Fruit fly (Drosophila melanogaster) whole organism, embryonic: ENCODE results near the gene GstO2.

ENCODE experiments used
- ATbp ChIP-seq: fragments of 200-800 bp; sonication (Bioruptor generic); optimal IDR thresholded peaks from 2 replicates; lab custom pipeline; 2017; ENCODE audit warnings: missing biosample characterization, mild to moderate bottlenecking, missing genetic modification characterization, missing genetic modification reagents
- B-H2 ChIP-seq: fragments of 200-800 bp; sonication (Bioruptor generic); optimal IDR thresholded peaks from 2 replicates; lab custom pipeline; 2018; ENCODE audit warnings: missing biosample characterization, mild to moderate bottlenecking, missing genetic modification characterization
- BEAF-32 ChIP-seq: fragments of 200-800 bp; sonication (Bioruptor generic); optimal IDR thresholded peaks from 3 replicates; lab custom pipeline; 2017; ENCODE audit warnings: missing biosample characterization, missing genetic modification characterization, mild to moderate bottlenecking, moderate library complexity, missing genetic modification reagents
- BtbVII ChIP-seq: fragments of 200-800 bp; sonication (Bioruptor generic); optimal IDR thresholded peaks from 3 replicates; lab custom pipeline; 2017; ENCODE audit warnings: missing biosample characterization, mild to moderate bottlenecking, missing genetic modification characterization
- CG12391 ChIP-seq: fragments of 200-800 bp; sonication (Bioruptor generic); optimal IDR thresholded peaks from 3 replicates; lab custom pipeline; 2018; ENCODE audit warnings: missing biosample characterization, mild to moderate bottlenecking, missing genetic modification characterization, moderate library complexity
- CG12744 ChIP-seq: fragments of 200-800 bp; sonication (Bioruptor generic); optimal IDR thresholded peaks from 2 replicates; lab custom pipeline; 2016; ENCODE audit warnings: missing biosample characterization, missing genetic modification characterization
- CG12769 ChIP-seq: fragments of 200-800 bp; sonication (Bioruptor generic); optimal IDR thresholded peaks from 2 replicates; lab custom pipeline; 2019; ENCODE audit warnings: missing biosample characterization, mild to moderate bottlenecking, missing genetic modification characterization, moderate library complexity
- CG13123 ChIP-seq: fragments of 200-800 bp; sonication (Bioruptor generic); optimal IDR thresholded peaks from 2 replicates; lab custom pipeline; 2016; ENCODE audit warnings: missing biosample characterization, missing genetic modification characterization
- CG14014 ChIP-seq: fragments of 200-800 bp; sonication (Bioruptor generic); IDR thresholded peaks from 2 replicates; pipeline ENCODE4 v1.3.6; 2022; ENCODE audit warnings: missing biosample characterization, missing genetic modification characterization
- CG15479 ChIP-seq: fragments of 200-800 bp; sonication (Bioruptor generic); optimal IDR thresholded peaks from 3 replicates; lab custom pipeline; 2019; ENCODE audit warnings: missing biosample characterization, mild to moderate bottlenecking, missing genetic modification characterization, moderate library complexity
- CG16815 ChIP-seq: fragments of 200-800 bp; sonication (Bioruptor generic); optimal IDR thresholded peaks from 3 replicates; lab custom pipeline; 2017; ENCODE audit warnings: missing biosample characterization, mild to moderate bottlenecking, missing genetic modification characterization
- CG2678 ChIP-seq: fragments of 200-800 bp; sonication (Bioruptor generic); optimal IDR thresholded peaks from 3 replicates; lab custom pipeline; 2019; ENCODE audit warnings: missing biosample characterization, mild to moderate bottlenecking, missing genetic modification characterization, moderate library complexity
- CG30431 ChIP-seq: fragments of 200-800 bp; sonication (Bioruptor generic); optimal IDR thresholded peaks from 2 replicates; lab custom pipeline; 2017; ENCODE audit warnings: missing biosample characterization, missing genetic modification characterization
- CG31441 ChIP-seq: fragments of 200-800 bp; sonication (Bioruptor generic); IDR thresholded peaks from 2 replicates; pipeline ENCODE4 v1.3.6; 2022; ENCODE audit warnings: missing biosample characterization, missing genetic modification characterization
- CG3163 ChIP-seq: fragments of 200-800 bp; sonication (Bioruptor generic); optimal IDR thresholded peaks from 3 replicates; lab custom pipeline; 2016; ENCODE audit warnings: missing biosample characterization, missing genetic modification characterization
- CG32772 ChIP-seq: fragments of 200-800 bp; sonication (Bioruptor generic); IDR thresholded peaks from 2 replicates; pipeline ENCODE4 v1.3.6; 2022; ENCODE audit warnings: missing biosample characterization, missing genetic modification characterization
- CG4707 ChIP-seq: fragments of 200-800 bp; sonication (Bioruptor generic); optimal IDR thresholded peaks from 2 replicates; lab custom pipeline; 2018; ENCODE audit warnings: missing biosample characterization, mild to moderate bottlenecking, missing genetic modification characterization, moderate library complexity
- CG7357 ChIP-seq: fragments of 200-800 bp; sonication (Bioruptor generic); IDR thresholded peaks from 3 replicates; pipeline ENCODE4 v1.3.6; 2022; ENCODE audit warnings: missing biosample characterization, missing genetic modification characterization
- CG7786 ChIP-seq: fragments of 200-800 bp; sonication (Bioruptor generic); optimal IDR thresholded peaks from 2 replicates; lab custom pipeline; 2016; ENCODE audit warnings: missing biosample characterization, missing genetic modification characterization
- CG7839 ChIP-seq: fragments of 200-800 bp; sonication (Bioruptor generic); optimal IDR thresholded peaks from 3 replicates; lab custom pipeline; 2018; ENCODE audit warnings: missing biosample characterization, mild to moderate bottlenecking, missing genetic modification characterization, moderate library complexity
- CG8359 ChIP-seq: fragments of 200-800 bp; sonication (Bioruptor generic); optimal IDR thresholded peaks from 2 replicates; lab custom pipeline; 2017; ENCODE audit warnings: missing biosample characterization, mild to moderate bottlenecking, missing genetic modification characterization, borderline replicate concordance
- CG9817 ChIP-seq: fragments of 200-800 bp; sonication (Bioruptor generic); optimal IDR thresholded peaks from 2 replicates; lab custom pipeline; 2018; ENCODE audit warnings: missing biosample characterization, mild to moderate bottlenecking, missing genetic modification characterization, moderate library complexity
- Dip2 ChIP-seq: fragments of 200-800 bp; sonication (Bioruptor generic); IDR thresholded peaks from 2 replicates; pipeline ENCODE4 v1.3.6; 2022; ENCODE audit warnings: missing biosample characterization, missing genetic modification characterization
- Dp ChIP-seq: fragments of 200-800 bp; sonication (Bioruptor generic); optimal IDR thresholded peaks from 2 replicates; lab custom pipeline; 2018; ENCODE audit warnings: missing biosample characterization, mild to moderate bottlenecking, missing genetic modification characterization, moderate library complexity
- Drgx ChIP-seq: fragments of 200-800 bp; sonication (Bioruptor generic); IDR thresholded peaks from 2 replicates; pipeline ENCODE4 v1.3.6; 2022; ENCODE audit warnings: missing biosample characterization, missing genetic modification characterization
- Gug ChIP-seq: fragments of 200-800 bp; sonication (Bioruptor generic); IDR thresholded peaks from 4 replicates; pipeline ENCODE4 v1.3.6; 2022; ENCODE audit warnings: missing biosample characterization, missing genetic modification characterization
- Max ChIP-seq: fragments of 200-800 bp; sonication (Bioruptor generic); optimal IDR thresholded peaks from 2 replicates; lab custom pipeline; 2016; ENCODE audit warnings: missing biosample characterization, mild to moderate bottlenecking, missing genetic modification characterization
- Mrtf ChIP-seq: fragments of 200-800 bp; sonication (Bioruptor generic); IDR thresholded peaks from 3 replicates; pipeline ENCODE4 v1.3.6; 2022; ENCODE audit warnings: missing biosample characterization, missing genetic modification characterization
- Nf-YA ChIP-seq: fragments of 200-800 bp; sonication (Bioruptor generic); IDR thresholded peaks from 2 replicates; pipeline ENCODE4 v1.3.6; 2022; ENCODE audit warnings: missing biosample characterization, missing genetic modification characterization
- Opbp ChIP-seq: fragments of 200-800 bp; sonication (Bioruptor generic); IDR thresholded peaks from 3 replicates; pipeline ENCODE4 v1.3.6; 2022; ENCODE audit warnings: missing biosample characterization, missing genetic modification characterization; ENCODE audit not compliant: partially characterized antibody
- Spps ChIP-seq: fragments of 200-800 bp; sonication (Bioruptor generic); optimal IDR thresholded peaks from 2 replicates; lab custom pipeline; 2018; ENCODE audit warnings: missing biosample characterization, mild to moderate bottlenecking, missing genetic modification characterization
- Vsx1 ChIP-seq: fragments of 200-800 bp; sonication (Bioruptor generic); optimal IDR thresholded peaks from 2 replicates; lab custom pipeline; 2017; ENCODE audit warnings: missing biosample characterization, mild to moderate bottlenecking, missing genetic modification characterization, missing genetic modification reagents
- Xbp1 ChIP-seq: fragments of 200-800 bp; sonication (Bioruptor generic); optimal IDR thresholded peaks from 3 replicates; lab custom pipeline; 2016; ENCODE audit warnings: missing biosample characterization, mild to moderate bottlenecking, missing genetic modification characterization
- Xrp1 ChIP-seq: fragments of 200-800 bp; sonication (Bioruptor generic); IDR thresholded peaks from 2 replicates; pipeline ENCODE4 v1.3.6; 2022; ENCODE audit warnings: missing biosample characterization, missing genetic modification characterization
- corto ChIP-seq: fragments of 200-800 bp; sonication (Bioruptor generic); optimal IDR thresholded peaks from 2 replicates; lab custom pipeline; 2016; ENCODE audit warnings: missing biosample characterization, mild to moderate bottlenecking, missing genetic modification characterization, moderate library complexity
- crp ChIP-seq, 2 experiments: fragments of 200-800 bp; sonication (Bioruptor generic); optimal IDR thresholded peaks; 2 replicates in 1 of 2; 3 replicates in 1 of 2; lab custom pipeline; 2017; ENCODE audit warnings: missing biosample characterization in 2 of 2, missing genetic modification characterization in 2 of 2, mild to moderate bottlenecking in 1 of 2, moderate library complexity in 1 of 2
- dm ChIP-seq: fragments of 200-800 bp; sonication (Bioruptor generic); optimal IDR thresholded peaks from 3 replicates; lab custom pipeline; 2016; ENCODE audit warnings: missing biosample characterization, missing genetic modification characterization
- emc ChIP-seq: fragments of 200-800 bp; sonication (Bioruptor generic); optimal IDR thresholded peaks from 2 replicates; lab custom pipeline; 2016; ENCODE audit warnings: missing biosample characterization, missing genetic modification characterization
- fru ChIP-seq: fragments of >200 bp; optimal IDR thresholded peaks from 2 replicates; lab custom pipeline; 2017
- gcm2 ChIP-seq: fragments of 200-800 bp; sonication (Bioruptor generic); optimal IDR thresholded peaks from 2 replicates; lab custom pipeline; 2016; ENCODE audit warnings: missing biosample characterization, missing genetic modification characterization
- kay ChIP-seq: fragments of 200-800 bp; sonication (Bioruptor generic); optimal IDR thresholded peaks from 2 replicates; lab custom pipeline; 2016; ENCODE audit warnings: missing biosample characterization, missing genetic modification characterization
- klu ChIP-seq: fragments of 200-800 bp; sonication (Bioruptor generic); IDR thresholded peaks from 2 replicates; pipeline ENCODE4 v1.3.6; 2022; ENCODE audit warnings: missing biosample characterization, missing genetic modification characterization
- nau ChIP-seq: fragments of 200-800 bp; sonication (Bioruptor generic); optimal IDR thresholded peaks from 3 replicates; lab custom pipeline; 2017; ENCODE audit warnings: missing biosample characterization, mild to moderate bottlenecking, missing genetic modification characterization, missing genetic modification reagents
- onecut ChIP-seq: fragments of 200-800 bp; sonication (Bioruptor generic); IDR thresholded peaks from 2 replicates; pipeline ENCODE4 v1.3.6; 2022; ENCODE audit warnings: missing biosample characterization, missing genetic modification characterization
- phol ChIP-seq: fragments of 200-800 bp; sonication (Bioruptor generic); optimal IDR thresholded peaks from 3 replicates; lab custom pipeline; 2018; ENCODE audit warnings: missing biosample characterization, mild to moderate bottlenecking, missing genetic modification characterization, moderate library complexity
- ranshi ChIP-seq: fragments of 200-800 bp; sonication (Bioruptor generic); IDR thresholded peaks from 2 replicates; pipeline ENCODE4 v1.3.6; 2022; ENCODE audit warnings: missing biosample characterization, missing genetic modification characterization
- ro ChIP-seq: fragments of 200-800 bp; sonication (Bioruptor generic); IDR thresholded peaks from 2 replicates; pipeline ENCODE4 v1.3.6; 2022; ENCODE audit warnings: missing biosample characterization, missing genetic modification characterization
- scrt ChIP-seq: fragments of 200-800 bp; sonication (Bioruptor generic); optimal IDR thresholded peaks from 2 replicates; lab custom pipeline; 2018; ENCODE audit warnings: missing biosample characterization, mild to moderate bottlenecking, missing genetic modification characterization, moderate library complexity
- tup ChIP-seq: fragments of 200-800 bp; sonication (Bioruptor generic); optimal IDR thresholded peaks from 2 replicates; lab custom pipeline; 2016; ENCODE audit warnings: missing biosample characterization, mild to moderate bottlenecking, missing genetic modification characterization, moderate library complexity

Gene GstO2

dm6 chr3L:8524816-8525625, 1.7 kb upstream of the GstO2 start, which contains the start of the genes GstO1 and foi (continued):
- TF ChIP-seq Max (GFP tag; lab: Kevin White, UChicago): no peak
- no peak for TF ChIP-seq CG3163 (GFP tag; lab: Kevin White, UChicago)
- peak; percentile 68 for TF ChIP-seq CG12391 (tag; lab: Kevin White, UChicago)
- peak; percentile 36 for TF ChIP-seq Xbp1 (GFP tag; lab: Kevin White, UChicago)
- TF ChIP-seq CG12744: no peak
- peak; percentile 47; the same call in 1 of the 4 replicates for TF ChIP-seq Gug
- no peak for TF ChIP-seq tup (GFP tag; lab: Kevin White, UChicago)
- TF ChIP-seq nau (GFP tag; lab: Kevin White, UChicago): no peak
- TF ChIP-seq klu (GFP tag; lab: Robert Waterston, UW): no peak
- TF ChIP-seq gcm2 (GFP tag; lab: Kevin White, UChicago): no peak
- peak; percentile 11; the same call in 1 of the 2 replicates for TF ChIP-seq ranshi
- TF ChIP-seq Dip2 (GFP tag; lab: Robert Waterston, UW): no peak
- TF ChIP-seq crp (GFP tag; optimal IDR thresholded peaks at IDR 0.05; lab: Kevin White, UChicago): no peak
- TF ChIP-seq CG4707 (GFP tag; lab: Kevin White, UChicago): no peak
- TF ChIP-seq CG14014 (GFP tag; lab: Robert Waterston, UW): no peak; the same call in 1 of the 2 replicates
- TF ChIP-seq CG16815 (GFP tag; lab: Kevin White, UChicago): no peak
- TF ChIP-seq ATbp (GFP tag; lab: Kevin White, UChicago): no peak
- TF ChIP-seq emc: no peak
- TF ChIP-seq CG7839: peak; percentile 7
- no peak for TF ChIP-seq CG7786 (GFP tag; lab: Kevin White, UChicago)
- 0 out of 2 replicates have a peak, but pooled peaks have one; percentile 31 for TF ChIP-seq CG31441 (GFP tag; lab: Robert Waterston, UW)
- TF ChIP-seq Mrtf: no peak
- TF ChIP-seq Drgx: no peak
- no peak for TF ChIP-seq CG15479 (GFP tag; lab: Kevin White, UChicago)
- no peak for TF ChIP-seq Spps
- no peak for TF ChIP-seq Nf-YA (GFP tag; lab: Robert Waterston, UW)
- peak; percentile 96 for TF ChIP-seq BEAF-32 (GFP tag; lab: Kevin White, UChicago)
- peak; percentile 0 for TF ChIP-seq scrt (GFP tag; lab: Kevin White, UChicago)
- TF ChIP-seq CG30431 (GFP tag; lab: Kevin White, UChicago): no peak
- no peak for TF ChIP-seq fru (lab: Kevin White, UChicago)
- TF ChIP-seq ro (GFP tag; lab: Robert Waterston, UW): no peak
- no peak for TF ChIP-seq CG9817 (tag; lab: Kevin White, UChicago)
- no peak for TF ChIP-seq CG12769 (tag; lab: Kevin White, UChicago)
- no peak for TF ChIP-seq Xrp1 (GFP tag; lab: Robert Waterston, UW)
- no peak for TF ChIP-seq CG8359 (GFP tag; lab: Kevin White, UChicago)
- TF ChIP-seq CG2678 (tag; lab: Kevin White, UChicago): peak; percentile 44
- no peak for TF ChIP-seq kay (GFP tag; lab: Kevin White, UChicago)
- TF ChIP-seq CG7357 (GFP tag; lab: Robert Waterston, UW): no peak
- peak; percentile 74 for TF ChIP-seq B-H2 (GFP tag; lab: Kevin White, UChicago)
- peak; percentile 63 for TF ChIP-seq phol (tag; lab: Kevin White, UChicago)
- peak; percentile 69 for TF ChIP-seq Dp (GFP tag; lab: Kevin White, UChicago)
- peak; percentile 54; the same call in 1 of the 2 replicates for TF ChIP-seq onecut (GFP tag; lab: Robert Waterston, UW)
- no peak for TF ChIP-seq CG13123
- TF ChIP-seq BtbVII: no peak
- TF ChIP-seq CG32772: no peak
- no peak for TF ChIP-seq Vsx1
- TF ChIP-seq corto (GFP tag; lab: Kevin White, UChicago): peak; percentile 24
- peak; percentile 99 for TF ChIP-seq Opbp (GFP tag; lab: Robert Waterston, UW)
- TF ChIP-seq dm (GFP tag; lab: Kevin White, UChicago): peak; percentile 40
